Worm (Caenorhabditis elegans) whole organism, early embryonic: ENCODE results near the gene egl-4.

Source experiments
- B0310.2 ChIP-seq: sonication (generic microtip); optimal IDR thresholded peaks from 2 replicates; lab custom pipeline; 2016; ENCODE audit warnings: mild to moderate bottlenecking, missing genetic modification characterization, missing compliant biosample characterization
- F13C5.2 ChIP-seq: sonication (generic microtip); optimal IDR thresholded peaks from 2 replicates; lab custom pipeline; 2017; ENCODE audit warnings: mild to moderate bottlenecking, missing genetic modification characterization, inconsistent platforms, missing compliant biosample characterization
- ama-1 ChIP-seq: fragments of 150-350 bp; optimal IDR thresholded peaks from 2 replicates; lab custom pipeline; 2014
- ets-7 ChIP-seq: sonication (generic microtip); optimal IDR thresholded peaks from 2 replicates; lab custom pipeline; 2016; ENCODE audit warnings: missing genotype, missing genetic modification characterization, missing compliant biosample characterization
- flt-1 ChIP-seq: fragments of 200-800 bp; sonication (Bioruptor generic); IDR thresholded peaks from 2 replicates; pipeline ENCODE4 v1.3.6; 2022; ENCODE audit warnings: missing genetic modification characterization, missing compliant biosample characterization
- hmbx-1 ChIP-seq: sonication (generic microtip); optimal IDR thresholded peaks from 2 replicates; lab custom pipeline; 2016; ENCODE audit warnings: mild to moderate bottlenecking, missing genetic modification characterization, missing compliant biosample characterization
- hnd-1 ChIP-seq: sonication (generic microtip); optimal IDR thresholded peaks from 2 replicates; lab custom pipeline; 2016; ENCODE audit warnings: missing genetic modification characterization, missing compliant biosample characterization
- pes-1 ChIP-seq: fragments of 200-800 bp; sonication (Bioruptor generic); IDR thresholded peaks from 2 replicates; pipeline ENCODE4 v1.3.6; 2022; ENCODE audit warnings: missing genetic modification reagents, missing genetic modification characterization, missing compliant biosample characterization
- scrt-1 ChIP-seq: fragments of 200-800 bp; sonication (Bioruptor generic); IDR thresholded peaks from 2 replicates; pipeline ENCODE4 v1.3.6; 2022; ENCODE audit warnings: missing genetic modification characterization, missing compliant biosample characterization
- tbx-11 ChIP-seq: fragments of 200-800 bp; sonication (Bioruptor generic); IDR thresholded peaks from 2 replicates; pipeline ENCODE4 v1.3.6; 2022; ENCODE audit warnings: missing genetic modification characterization, missing compliant biosample characterization
- tbx-37 ChIP-seq: fragments of 200-800 bp; sonication (Bioruptor generic); conservative IDR thresholded peaks from 2 replicates; pipeline ENCODE4 v1.3.6; 2022; ENCODE audit warnings: missing genetic modification reagents, missing genetic modification characterization, missing compliant biosample characterization

DNA sequence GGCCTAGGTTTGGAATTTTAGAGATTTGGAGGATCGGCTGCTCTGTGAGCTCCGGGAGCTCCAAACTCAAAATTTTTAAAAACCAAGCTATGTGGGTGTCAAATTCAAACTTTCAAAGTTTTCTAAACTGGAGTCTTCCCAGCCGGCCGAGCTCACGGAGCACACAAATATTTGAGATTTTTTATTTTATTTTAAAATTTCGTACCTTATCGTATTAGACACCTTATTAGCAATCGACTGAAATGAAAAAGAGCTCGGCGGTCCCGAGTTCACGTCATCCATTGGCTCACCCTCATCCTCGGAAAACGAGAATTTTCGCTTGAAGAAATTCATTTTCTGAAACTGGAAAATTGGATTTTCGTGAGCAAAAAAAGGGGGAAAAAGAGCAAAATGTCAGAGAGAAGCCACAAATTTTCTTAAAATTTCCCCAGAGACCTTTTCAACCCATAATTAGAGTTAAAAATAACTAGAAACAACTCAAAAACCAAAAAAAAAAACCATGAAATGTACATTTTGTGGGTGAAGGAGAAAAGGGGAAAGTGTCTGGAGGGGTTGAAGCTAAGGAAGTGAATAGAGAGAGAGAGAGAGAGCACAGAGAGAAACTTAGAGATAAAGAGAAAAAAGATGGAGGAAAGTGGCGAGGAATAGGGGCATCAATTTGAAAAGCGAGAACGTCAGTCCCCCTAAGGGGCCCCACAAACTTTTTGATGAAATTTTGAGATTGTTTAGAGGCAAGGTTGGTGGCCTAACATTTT lies 32.9 kb upstream of the egl-4 start, which contains the start of gene snn-1:
- TF ChIP-seq hnd-1 = no peak
- TF ChIP-seq flt-1 (GFP tag; lab: Robert Waterston, UW) = no peak
- TF ChIP-seq hmbx-1 (tag; lab: Kevin White, UChicago) = no peak
- no peak for TF ChIP-seq tbx-37 (GFP tag; lab: Robert Waterston, UW)
- no peak for TF ChIP-seq tbx-11
- TF ChIP-seq ama-1 (lab: Kevin White, UChicago) = no peak
- TF ChIP-seq scrt-1 (GFP tag; lab: Robert Waterston, UW) = no peak
- no peak for TF ChIP-seq pes-1 (GFP tag; lab: Robert Waterston, UW)
- no peak for TF ChIP-seq ets-7 (tag; lab: Kevin White, UChicago)
- no peak for TF ChIP-seq F13C5.2
- no peak for TF ChIP-seq B0310.2 (tag; lab: Kevin White, UChicago)
